Worm (Caenorhabditis elegans) whole organism, L4/young adult: ENCODE results near the gene str-230.

Experiments used
- W03F9.2 ChIP-seq: fragments of 150-350 bp; optimal IDR thresholded peaks from 2 replicates; lab custom pipeline; 2014; ENCODE audit warnings: missing biosample characterization, missing genetic modification characterization
- him-1 ChIP-seq: sonication (generic microtip); optimal IDR thresholded peaks from 2 replicates; lab custom pipeline; 2016; ENCODE audit warnings: missing genotype, missing genetic modification reagents, missing genetic modification characterization, missing compliant biosample characterization

DNA sequence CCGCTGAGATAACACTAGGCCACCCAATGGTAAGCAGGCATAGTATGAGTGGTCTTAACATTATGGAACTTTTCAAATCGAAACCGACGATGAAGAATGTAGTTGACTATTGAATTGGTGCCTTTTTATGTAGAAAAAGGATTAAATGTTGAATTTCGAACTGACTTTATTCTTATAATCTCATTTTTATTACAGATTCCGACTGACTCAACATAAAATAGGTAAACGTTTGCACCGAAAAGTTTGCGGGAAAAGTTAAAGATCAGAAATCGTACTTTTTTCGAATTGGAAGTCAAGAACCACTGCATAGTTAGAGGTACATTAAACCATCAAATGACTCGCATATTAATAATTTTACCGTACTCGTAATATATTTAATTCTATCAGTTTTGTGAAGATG is 43.6 kb upstream of the str-230 start, which contains the start of gene K02E11.7:
- no peak for TF ChIP-seq him-1 (tag; lab: Kevin White, UChicago)
- no peak for TF ChIP-seq W03F9.2 (tag; lab: Kevin White, UChicago)
